Worm (Caenorhabditis elegans) whole organism, young adult: ENCODE measurements around the gene zipt-3.

ENCODE experiments used
- B0019.2 ChIP-seq: fragments of 200-800 bp; sonication (Bioruptor generic); conservative IDR thresholded peaks from 2 replicates; pipeline ENCODE4 v1.3.6; 2022; ENCODE audit warnings: missing genetic modification reagents, missing genetic modification characterization, missing compliant biosample characterization
- B0336.3 ChIP-seq: fragments of 200-800 bp; sonication (Bioruptor generic); IDR thresholded peaks from 2 replicates; pipeline ENCODE4 v1.3.6; 2022; ENCODE audit warnings: missing genetic modification characterization, missing compliant biosample characterization
- D2030.7 ChIP-seq: fragments of 200-800 bp; sonication (Bioruptor generic); IDR thresholded peaks from 2 replicates; pipeline ENCODE4 v1.3.6; 2022; ENCODE audit warnings: missing genetic modification reagents, missing genetic modification characterization, missing compliant biosample characterization
- F22D6.2 ChIP-seq: sonication (generic microtip); optimal IDR thresholded peaks from 2 replicates; lab custom pipeline; 2016; ENCODE audit warnings: mild to moderate bottlenecking, missing genetic modification characterization, missing compliant biosample characterization
- F23B12.7 ChIP-seq: sonication (generic microtip); optimal IDR thresholded peaks from 2 replicates; lab custom pipeline; 2017; ENCODE audit warnings: missing genetic modification characterization, mild to moderate bottlenecking, missing compliant biosample characterization, antibody characterized with exemption, moderate library complexity; ENCODE audit not compliant: insufficient read depth
- F33H1.4 ChIP-seq: fragments of 200-800 bp; sonication (Bioruptor generic); IDR thresholded peaks from 2 replicates; pipeline ENCODE4 v1.3.6; 2022; ENCODE audit warnings: missing genetic modification reagents, missing genetic modification characterization, missing compliant biosample characterization
- F37B4.10 ChIP-seq: fragments of 200-800 bp; sonication (Bioruptor generic); IDR thresholded peaks from 2 replicates; pipeline ENCODE4 v1.3.6; 2022; ENCODE audit warnings: missing genetic modification characterization, missing compliant biosample characterization
- F39B2.1 ChIP-seq: fragments of 200-800 bp; sonication (Bioruptor generic); IDR thresholded peaks from 2 replicates; pipeline ENCODE4 v1.3.6; 2022; ENCODE audit warnings: missing genetic modification reagents, missing genetic modification characterization, missing compliant biosample characterization
- F55B11.4 ChIP-seq: sonication (generic microtip); optimal IDR thresholded peaks from 2 replicates; lab custom pipeline; 2016; ENCODE audit warnings: missing compliant biosample characterization, missing genetic modification characterization, borderline replicate concordance; ENCODE audit not compliant: insufficient read depth
- F57A8.1 ChIP-seq: fragments of 200-800 bp; sonication (Bioruptor generic); optimal IDR thresholded peaks from 2 replicates; lab custom pipeline; 2018; ENCODE audit warnings: mild to moderate bottlenecking, missing genetic modification characterization, moderate library complexity, missing compliant biosample characterization
- K12H6.12 ChIP-seq: fragments of 200-800 bp; sonication (Bioruptor generic); optimal IDR thresholded peaks from 2 replicates; lab custom pipeline; 2018; ENCODE audit warnings: mild to moderate bottlenecking, missing genetic modification characterization, missing compliant biosample characterization
- Y56A3A.18 ChIP-seq: fragments of 200-800 bp; sonication (Bioruptor generic); IDR thresholded peaks from 2 replicates; pipeline ENCODE4 v1.3.6; 2022; ENCODE audit warnings: missing genetic modification reagents, missing genetic modification characterization, missing compliant biosample characterization
- Y79H2A.3 ChIP-seq: fragments of 200-800 bp; sonication (Bioruptor generic); conservative IDR thresholded peaks from 2 replicates; pipeline ENCODE4 v1.3.6; 2022; ENCODE audit warnings: missing genetic modification reagents, missing genetic modification characterization, missing compliant biosample characterization
- Y95B8A.8 ChIP-seq: fragments of 200-800 bp; sonication (Bioruptor generic); IDR thresholded peaks from 2 replicates; pipeline ENCODE4 v1.3.6; 2022; ENCODE audit warnings: missing genetic modification reagents, missing genetic modification characterization, missing compliant biosample characterization
- ZK185.1 ChIP-seq: sonication (generic microtip); optimal IDR thresholded peaks from 2 replicates; lab custom pipeline; 2016; ENCODE audit warnings: mild to moderate bottlenecking, missing genetic modification characterization, missing compliant biosample characterization; ENCODE audit not compliant: poor library complexity, severe bottlenecking
- attf-3 ChIP-seq: fragments of 200-800 bp; sonication (Bioruptor generic); conservative IDR thresholded peaks from 2 replicates; pipeline ENCODE4 v1.3.6; 2022; ENCODE audit warnings: missing genetic modification reagents, missing genetic modification characterization, missing compliant biosample characterization
- attf-5 ChIP-seq: fragments of 200-800 bp; sonication (Bioruptor generic); optimal IDR thresholded peaks from 2 replicates; lab custom pipeline; 2018; ENCODE audit warnings: mild to moderate bottlenecking, missing genetic modification characterization, missing compliant biosample characterization
- bed-1 ChIP-seq: fragments of 200-800 bp; sonication (Bioruptor generic); IDR thresholded peaks from 2 replicates; pipeline ENCODE4 v1.3.6; 2022; ENCODE audit warnings: missing genetic modification reagents, missing genetic modification characterization, missing compliant biosample characterization
- cebp-2 ChIP-seq: fragments of 200-800 bp; sonication (Bioruptor generic); IDR thresholded peaks from 2 replicates; pipeline ENCODE4 v1.3.6; 2022; ENCODE audit warnings: missing genetic modification characterization, missing compliant biosample characterization
- ceh-40 ChIP-seq: fragments of 200-800 bp; sonication (Bioruptor generic); IDR thresholded peaks from 2 replicates; pipeline ENCODE4 v1.3.6; 2022; ENCODE audit warnings: missing genetic modification characterization, missing compliant biosample characterization
- chd-7 ChIP-seq: sonication (generic microtip); optimal IDR thresholded peaks from 2 replicates; lab custom pipeline; 2016; ENCODE audit warnings: mild to moderate bottlenecking, missing genetic modification characterization, moderate library complexity, missing compliant biosample characterization
- die-1 ChIP-seq: sonication (generic microtip); optimal IDR thresholded peaks from 2 replicates; lab custom pipeline; 2016; ENCODE audit warnings: missing genotype, mild to moderate bottlenecking, missing genetic modification characterization, missing compliant biosample characterization
- egl-44 ChIP-seq: fragments of 200-800 bp; sonication (Bioruptor generic); IDR thresholded peaks from 2 replicates; pipeline ENCODE4 v1.3.6; 2022; ENCODE audit warnings: missing genetic modification reagents, missing genetic modification characterization, missing compliant biosample characterization
- egrh-3 ChIP-seq: fragments of 200-800 bp; sonication (Bioruptor generic); IDR thresholded peaks from 2 replicates; pipeline ENCODE4 v1.3.6; 2022; ENCODE audit warnings: missing genetic modification reagents, missing genetic modification characterization, missing compliant biosample characterization
- gei-17 ChIP-seq: fragments of 200-800 bp; sonication (Bioruptor generic); optimal IDR thresholded peaks from 2 replicates; lab custom pipeline; 2018; ENCODE audit warnings: mild to moderate bottlenecking, missing genetic modification characterization, missing compliant biosample characterization
- him-1 ChIP-seq: sonication (generic microtip); optimal IDR thresholded peaks from 2 replicates; lab custom pipeline; 2016; ENCODE audit warnings: missing genotype, missing genetic modification reagents, missing genetic modification characterization, missing compliant biosample characterization
- hsf-1 ChIP-seq: fragments of 200-800 bp; sonication (Bioruptor generic); IDR thresholded peaks from 2 replicates; pipeline ENCODE4 v1.3.6; 2022; ENCODE audit warnings: missing genetic modification reagents, missing genetic modification characterization, missing compliant biosample characterization
- lin-35 ChIP-seq, 3 experiments: fragments of 150-350 bp in 2 of 3; sonication (generic microtip) in 1 of 3; optimal IDR thresholded peaks; 2 replicates each; lab custom pipeline; 2014 to 2018; ENCODE audit warnings: missing biosample characterization in 3 of 3, missing genetic modification characterization in 3 of 3, missing genetic modification reagents in 3 of 3
- lin-40 ChIP-seq: sonication (generic microtip); optimal IDR thresholded peaks from 2 replicates; lab custom pipeline; 2016; ENCODE audit warnings: missing genetic modification characterization, mild to moderate bottlenecking, missing compliant biosample characterization, missing genotype, missing genetic modification reagents
- lin-54 ChIP-seq: fragments of 200-800 bp; sonication (Bioruptor generic); optimal IDR thresholded peaks from 2 replicates; lab custom pipeline; 2018; ENCODE audit warnings: mild to moderate bottlenecking, missing genetic modification characterization, missing compliant biosample characterization
- madf-10 ChIP-seq: sonication (generic microtip); optimal IDR thresholded peaks from 2 replicates; lab custom pipeline; 2016; ENCODE audit warnings: mild to moderate bottlenecking, missing genetic modification characterization, missing compliant biosample characterization
- madf-6 ChIP-seq: fragments of 200-800 bp; sonication (Bioruptor generic); IDR thresholded peaks from 2 replicates; pipeline ENCODE4 v1.3.6; 2022; ENCODE audit warnings: missing genetic modification reagents, missing genetic modification characterization, missing compliant biosample characterization
- madf-8 ChIP-seq: fragments of 200-800 bp; sonication (Bioruptor generic); conservative IDR thresholded peaks from 2 replicates; pipeline ENCODE4 v1.3.6; 2022; ENCODE audit warnings: missing genetic modification reagents, missing genetic modification characterization, missing compliant biosample characterization
- mes-4 ChIP-seq: sonication (generic microtip); optimal IDR thresholded peaks from 2 replicates; lab custom pipeline; 2016; ENCODE audit warnings: missing genotype, missing genetic modification characterization, missing compliant biosample characterization
- pha-4 ChIP-seq: fragments of 150-350 bp; sonication (generic microtip); optimal IDR thresholded peaks from 2 replicates; lab custom pipeline; 2014; ENCODE audit warnings: missing biosample characterization, missing genetic modification reagents, missing genetic modification characterization
- rpc-1 ChIP-seq, 2 experiments: fragments of 150-350 bp in 1 of 2; sonication (generic microtip) in 1 of 2; optimal IDR thresholded peaks; 2 replicates each; lab custom pipeline; 2014 to 2018; ENCODE audit warnings: missing biosample characterization in 1 of 2, missing genetic modification characterization in 1 of 2, missing genetic modification reagents in 1 of 2, missing genotype in 1 of 2
- sdz-38 ChIP-seq: sonication (generic microtip); optimal IDR thresholded peaks from 2 replicates; lab custom pipeline; 2016; ENCODE audit warnings: missing genotype, missing genetic modification characterization, missing compliant biosample characterization
- somi-1 ChIP-seq: fragments of 200-800 bp; sonication (Bioruptor generic); optimal IDR thresholded peaks from 2 replicates; lab custom pipeline; 2018; ENCODE audit warnings: mild to moderate bottlenecking, missing genetic modification characterization, missing compliant biosample characterization
- sptf-2 ChIP-seq: fragments of 200-800 bp; sonication (Bioruptor generic); optimal IDR thresholded peaks from 2 replicates; lab custom pipeline; 2018; ENCODE audit warnings: mild to moderate bottlenecking, missing genetic modification characterization, missing compliant biosample characterization
- tbp1 ChIP-seq: fragments of 200-800 bp; sonication (Bioruptor generic); optimal IDR thresholded peaks from 2 replicates; lab custom pipeline; 2018; ENCODE audit warnings: mild to moderate bottlenecking, missing genetic modification characterization, missing compliant biosample characterization
- tlf-1 ChIP-seq: fragments of 200-800 bp; sonication (Bioruptor generic); optimal IDR thresholded peaks from 2 replicates; lab custom pipeline; 2018; ENCODE audit warnings: mild to moderate bottlenecking, missing genetic modification characterization, missing compliant biosample characterization
- unc-62 ChIP-seq: fragments of 150-350 bp; optimal IDR thresholded peaks from 2 replicates; lab custom pipeline; 2014; ENCODE audit warnings: missing biosample characterization, missing genetic modification reagents, missing genetic modification characterization
- ztf-18 ChIP-seq: sonication (generic microtip); optimal IDR thresholded peaks from 2 replicates; lab custom pipeline; 2016; ENCODE audit warnings: missing genotype, mild to moderate bottlenecking, missing genetic modification characterization, missing compliant biosample characterization
- ztf-3 ChIP-seq: fragments of 200-800 bp; sonication (Bioruptor generic); optimal IDR thresholded peaks from 2 replicates; lab custom pipeline; 2018; ENCODE audit warnings: mild to moderate bottlenecking, missing genetic modification characterization, missing compliant biosample characterization

zipt-3 gene

DNA sequence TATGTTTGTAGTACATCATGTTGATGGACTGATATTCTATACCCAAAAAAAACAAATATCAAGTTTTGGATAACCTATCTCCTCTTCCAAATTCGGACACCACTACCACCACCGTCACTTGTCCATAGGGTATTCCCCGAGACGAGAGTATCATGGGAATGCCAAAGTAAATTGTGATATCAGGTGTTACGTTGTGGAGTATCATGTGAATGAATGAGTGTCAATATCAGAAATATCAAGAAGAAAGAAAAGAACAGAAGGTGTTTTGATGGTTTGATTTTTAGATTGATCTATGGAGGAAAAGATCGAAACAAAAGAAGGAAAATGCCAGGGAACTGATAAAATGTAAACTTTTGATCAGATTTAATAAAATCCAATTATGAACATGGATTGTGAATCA lies 19.7 kb upstream of the zipt-3 start (continued):
- TF ChIP-seq madf-10 (no peak), Y95B8A.8 (GFP tag; lab: Robert Waterston, UW) (no peak), K12H6.12 (tag; lab: Kevin White, UChicago) (no peak), chd-7 (peak; percentile 33), hsf-1 (GFP tag; lab: Robert Waterston, UW) (no peak), tbp1 (GFP tag; lab: Kevin White, UChicago) (peak; percentile 29), F22D6.2 (tag; lab: Kevin White, UChicago) (no peak), ceh-40 (GFP tag; lab: Robert Waterston, UW) (no peak), him-1 (no peak), F23B12.7 (tag; lab: Kevin White, UChicago) (no peak)

DNA sequence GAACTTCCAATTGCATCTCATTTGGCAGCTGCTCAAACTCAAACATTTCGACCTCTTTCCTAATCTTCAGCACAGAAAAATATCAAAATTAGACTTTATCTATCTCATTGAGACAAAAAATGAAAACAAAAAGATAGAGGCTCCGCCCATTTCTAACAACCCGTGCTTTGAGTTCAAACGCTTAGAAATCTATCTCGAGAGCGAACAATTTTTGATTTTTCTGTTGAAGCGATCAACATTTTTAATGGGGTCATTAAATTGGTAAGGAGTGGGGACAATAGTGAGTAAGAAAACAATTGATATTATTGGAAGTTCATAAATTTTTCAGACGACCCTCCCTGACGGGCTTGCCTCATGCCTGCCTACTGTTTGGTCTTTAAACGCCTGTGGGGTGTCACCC lies 19.1 kb upstream of the zipt-3 start, which contains the start of the genes C25H3.10 and C25H3.1:
TSS of gene C25H3.10 (minus strand) at position 101 of the 400 bp plus-strand sequence.
TSS of gene C25H3.1 (plus strand) at position 203 of the 400 bp plus-strand sequence.
- TF ChIP-seq F57A8.1 (no peak), madf-6 (GFP tag; lab: Robert Waterston, UW) (no peak), unc-62 (no peak)
- TF ChIP-seq, all 124 proteins: peak for 0

DNA sequence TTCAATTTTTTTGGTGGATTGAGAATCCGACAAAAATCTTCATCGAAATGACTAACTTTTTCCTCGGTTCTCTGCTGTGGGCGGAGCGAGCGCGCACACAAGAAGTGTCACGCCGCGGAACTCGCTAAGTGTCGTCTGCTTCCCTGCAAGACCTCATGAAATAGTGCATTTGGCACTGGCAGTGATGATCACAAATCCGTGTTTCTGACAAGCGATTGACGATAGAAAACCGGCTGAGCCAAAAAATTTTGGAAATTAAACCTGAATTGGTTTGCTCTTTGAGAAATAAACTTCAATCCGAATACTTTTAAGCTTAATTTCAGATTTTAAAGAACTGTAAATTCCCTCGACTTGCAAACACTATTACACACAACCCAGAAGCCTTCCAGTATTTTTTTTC lies 16.4 kb upstream of the zipt-3 start:
- TF ChIP-seq lin-54 (GFP tag; lab: Kevin White, UChicago) = peak; percentile 23
- no peak for TF ChIP-seq cebp-2
- TF ChIP-seq somi-1 (GFP tag; lab: Kevin White, UChicago) = no peak
- TF ChIP-seq ZK185.1 (tag; lab: Kevin White, UChicago) = peak; percentile 10
- peak; percentile 49; the same call in 1 of the 2 replicates for TF ChIP-seq F33H1.4
- peak; percentile 88 for TF ChIP-seq him-1
- no peak for TF ChIP-seq B0019.2 (GFP tag; lab: Robert Waterston, UW)
- no peak for TF ChIP-seq ztf-18 (tag; lab: Kevin White, UChicago)
- no peak for TF ChIP-seq K12H6.12 (tag; lab: Kevin White, UChicago)
- no peak for TF ChIP-seq Y79H2A.3
- TF ChIP-seq B0336.3 (GFP tag; lab: Robert Waterston, UW) = peak; percentile 60; the same call in 1 of the 2 replicates
- no peak for TF ChIP-seq pha-4 (tag; lab: Kevin White, UChicago)
- TF ChIP-seq rpc-1 (optimal IDR thresholded peaks at IDR 0.05; lab: Kevin White, UChicago) = no peak
- peak; percentile 4 for TF ChIP-seq rpc-1 (tag; optimal IDR thresholded peaks at IDR 0.05; lab: Kevin White, UChicago)
- TF ChIP-seq tlf-1 (GFP tag; lab: Kevin White, UChicago) = no peak
- TF ChIP-seq F55B11.4 (tag; lab: Kevin White, UChicago) = no peak
- no peak for TF ChIP-seq egl-44 (GFP tag; lab: Robert Waterston, UW)
- TF ChIP-seq attf-3 (GFP tag; lab: Robert Waterston, UW) = no peak
- TF ChIP-seq chd-7 = peak; percentile 23
- peak; percentile 49 for TF ChIP-seq lin-40
- TF ChIP-seq lin-35 (GFP tag; optimal IDR thresholded peaks at IDR 0.05; lab: Kevin White, UChicago) = peak in 1 of 3 experiments; percentile 15
- peak; percentile 34; the same call in 1 of the 2 replicates for TF ChIP-seq madf-8 (GFP tag; lab: Robert Waterston, UW)
- no peak for TF ChIP-seq gei-17
- TF ChIP-seq F37B4.10 (GFP tag; lab: Robert Waterston, UW) = no peak
- no peak for TF ChIP-seq bed-1
- peak; percentile 81 for TF ChIP-seq D2030.7 (GFP tag; lab: Robert Waterston, UW)
- no peak for TF ChIP-seq ztf-3
- no peak for TF ChIP-seq Y95B8A.8 (GFP tag; lab: Robert Waterston, UW)
- TF ChIP-seq madf-10 = no peak
- TF ChIP-seq mes-4 (tag; lab: Kevin White, UChicago) = no peak
- TF ChIP-seq sdz-38 (tag; lab: Kevin White, UChicago) = no peak
- TF ChIP-seq F39B2.1 (GFP tag; lab: Robert Waterston, UW) = no peak
- no peak for TF ChIP-seq attf-5 (GFP tag; lab: Kevin White, UChicago)
- no peak for TF ChIP-seq sptf-2 (GFP tag; lab: Kevin White, UChicago)
- no peak for TF ChIP-seq egrh-3 (GFP tag; lab: Robert Waterston, UW)
- peak; percentile 62 for TF ChIP-seq Y56A3A.18
- TF ChIP-seq die-1 = no peak
- peak; percentile 78 for TF ChIP-seq tbp1 (GFP tag; lab: Kevin White, UChicago)
